Fruit fly (Drosophila melanogaster): ENCODE data around the gene CG18809.

Gene CG18809

DNA sequence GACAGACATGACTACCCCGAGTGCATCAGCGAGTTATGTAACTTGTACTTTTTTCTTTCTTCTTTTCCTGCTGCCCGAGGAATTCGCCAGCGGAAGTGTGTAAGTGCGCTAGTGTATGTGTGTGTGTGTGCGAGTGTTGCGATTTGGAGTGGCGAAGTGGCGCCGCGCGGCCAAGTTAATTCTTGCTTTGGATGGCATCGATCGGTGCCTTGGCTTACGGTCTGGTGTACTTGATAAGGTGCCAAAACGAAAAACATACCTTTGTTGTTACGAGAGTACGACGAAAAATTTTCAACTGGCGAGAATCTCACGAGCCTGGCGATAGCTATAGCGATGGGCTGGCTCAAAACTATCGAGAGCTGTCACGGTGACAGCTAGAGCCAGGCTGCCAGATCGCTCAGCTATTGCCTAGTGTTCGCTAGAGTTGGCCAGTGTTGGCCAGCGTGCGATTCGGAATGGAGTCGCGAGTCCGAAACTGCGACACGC lies at the start of gene CG18809, which contains the start of the genes COX6B, CG33932 and Rpp20 (continued):
- TF ChIP-seq tll (GFP tag; optimal IDR thresholded peaks at IDR 0.05): no peak
- TF ChIP-seq CG4360 (GFP tag; IDR thresholded peaks at IDR 0.05): no peak
- TF ChIP-seq zfh1 (GFP tag; IDR thresholded peaks at IDR 0.05): peak; percentile 66; the same call in 2 of the 3 replicates
- TF ChIP-seq Hmr (GFP tag; optimal IDR thresholded peaks at IDR 0.05): peak; percentile 85
- peak; percentile 60; the same call in 1 of the 2 replicates for TF ChIP-seq CG16779 (GFP tag; IDR thresholded peaks at IDR 0.05)
- no peak for TF ChIP-seq sim (GFP tag; IDR thresholded peaks at IDR 0.05)
- peak; percentile 20; the same call in 1 of the 2 replicates for TF ChIP-seq CG17612 (GFP tag; IDR thresholded peaks at IDR 0.05)
- peak; percentile 28; the same call in 1 of the 2 replicates for TF ChIP-seq H2.0 (GFP tag; IDR thresholded peaks at IDR 0.05)
- no peak for TF ChIP-seq Abd-B (GFP tag; optimal IDR thresholded peaks at IDR 0.05)
- TF ChIP-seq ac (GFP tag; optimal IDR thresholded peaks at IDR 0.05): no peak
- no peak for TF ChIP-seq Dfd (GFP tag; optimal IDR thresholded peaks at IDR 0.05)
- peak; percentile 83 for TF ChIP-seq CG13624 (GFP tag; optimal IDR thresholded peaks at IDR 0.05)
- TF ChIP-seq crol (GFP tag; IDR thresholded peaks at IDR 0.05): no peak
- TF ChIP-seq gcm (GFP tag; optimal IDR thresholded peaks at IDR 0.05): no peak
- no peak for TF ChIP-seq gem (tag; optimal IDR thresholded peaks at IDR 0.05)
- no peak for TF ChIP-seq CG10959 (GFP tag; IDR thresholded peaks at IDR 0.05)
- TF ChIP-seq CG5953 (GFP tag; IDR thresholded peaks at IDR 0.05): 0 out of 2 replicates have a peak, but pooled peaks have one; percentile 11
- peak; percentile 30 for TF ChIP-seq CG13424 (tag; optimal IDR thresholded peaks at IDR 0.05)
- TF ChIP-seq Dip3 (GFP tag; optimal IDR thresholded peaks at IDR 0.05): peak; percentile 76
- peak; percentile 93 for TF ChIP-seq CG4617 (GFP tag; optimal IDR thresholded peaks at IDR 0.05; ENCODE audit: borderline replicate concordance)
- peak; percentile 25 for TF ChIP-seq CG16815 (GFP tag; optimal IDR thresholded peaks at IDR 0.05)
- TF ChIP-seq dm (GFP tag; optimal IDR thresholded peaks at IDR 0.05): peak; percentile 83
- TF ChIP-seq Lpt (GFP tag; optimal IDR thresholded peaks at IDR 0.05): no peak
- peak; percentile 41 for TF ChIP-seq CG7928 (GFP tag; optimal IDR thresholded peaks at IDR 0.05)
- no peak for TF ChIP-seq CkIIα-i1 (GFP tag; IDR thresholded peaks at IDR 0.05)
- no peak for TF ChIP-seq gcm2 (GFP tag; optimal IDR thresholded peaks at IDR 0.05)
- TF ChIP-seq Ada2b (GFP tag; IDR thresholded peaks at IDR 0.05): no peak
- TF ChIP-seq Ptx1 (GFP tag; IDR thresholded peaks at IDR 0.05): peak; percentile 66
- peak in 1 of 2 experiments; percentile 26 for TF ChIP-seq insv (GFP tag; optimal IDR thresholded peaks at IDR 0.05)
- peak; percentile 67 to 78 for TF ChIP-seq dpn (GFP tag; optimal IDR thresholded peaks at IDR 0.05)
- no peak for TF ChIP-seq trh (GFP tag; optimal IDR thresholded peaks at IDR 0.05)
- peak; percentile 25; the same call in 1 of the 2 replicates for TF ChIP-seq CG1024 (GFP tag; IDR thresholded peaks at IDR 0.05)
- TF ChIP-seq z (GFP tag; IDR thresholded peaks at IDR 0.05): no peak
- TF ChIP-seq CG11560 (tag; IDR thresholded peaks at IDR 0.05): peak; percentile 72; the same call in 2 of the 3 replicates
- TF ChIP-seq HmgZ (tag; optimal IDR thresholded peaks at IDR 0.05): peak; percentile 91
- TF ChIP-seq fd102C (GFP tag; optimal IDR thresholded peaks at IDR 0.05): peak; percentile 8
- TF ChIP-seq CG10366 (GFP tag; IDR thresholded peaks at IDR 0.05): peak; percentile 51
- peak; percentile 74 for TF ChIP-seq Lhr (GFP tag; optimal IDR thresholded peaks at IDR 0.05)
- peak; percentile 98 for TF ChIP-seq Ets65A (GFP tag)
- TF ChIP-seq grau (tag; optimal IDR thresholded peaks at IDR 0.05): peak; percentile 54
- no peak for TF ChIP-seq odd (GFP tag; optimal IDR thresholded peaks at IDR 0.05)
- TF ChIP-seq Xrp1 (GFP tag; IDR thresholded peaks at IDR 0.05): peak; percentile 59
- TF ChIP-seq Sry-δ (GFP tag; optimal IDR thresholded peaks at IDR 0.05): peak; percentile 100
- peak; percentile 97 for TF ChIP-seq bbx (GFP tag; IDR thresholded peaks at IDR 0.05; ENCODE audit: partially characterized antibody)
- TF ChIP-seq gro (GFP tag; optimal IDR thresholded peaks at IDR 0.05): peak; percentile 70
- peak; percentile 39 for TF ChIP-seq chn (GFP tag; optimal IDR thresholded peaks at IDR 0.05)
- TF ChIP-seq MTF-1 (GFP tag; optimal IDR thresholded peaks at IDR 0.05; ENCODE audit: borderline replicate concordance): no peak
- no peak for TF ChIP-seq sr (GFP tag; IDR thresholded peaks at IDR 0.05)
- TF ChIP-seq CG2199 (GFP tag; IDR thresholded peaks at IDR 0.05): 0 out of 3 replicates have a peak, but pooled peaks have one; percentile 24
- peak; percentile 73 for TF ChIP-seq trem (tag; optimal IDR thresholded peaks at IDR 0.05)
- TF ChIP-seq CG17568 (GFP tag; optimal IDR thresholded peaks at IDR 0.05): no peak

Data from whole organism, embryonic.